Worm (Caenorhabditis elegans) whole organism, young adult: ENCODE data around the gene rfp-1.

Experiments used
- B0261.1 ChIP-seq: sonication (generic microtip); optimal IDR thresholded peaks from 2 replicates; lab custom pipeline; 2016; ENCODE audit warnings: mild to moderate bottlenecking, missing genetic modification characterization, moderate library complexity, missing compliant biosample characterization
- B0336.3 ChIP-seq: fragments of 200-800 bp; sonication (Bioruptor generic); IDR thresholded peaks from 2 replicates; pipeline ENCODE4 v1.3.6; 2022; ENCODE audit warnings: missing genetic modification characterization, missing compliant biosample characterization
- egrh-3 ChIP-seq: fragments of 200-800 bp; sonication (Bioruptor generic); IDR thresholded peaks from 2 replicates; pipeline ENCODE4 v1.3.6; 2022; ENCODE audit warnings: missing genetic modification reagents, missing genetic modification characterization, missing compliant biosample characterization
- let-526 ChIP-seq: fragments of 200-800 bp; sonication (Bioruptor generic); IDR thresholded peaks from 2 replicates; pipeline ENCODE4 v1.3.6; 2022; ENCODE audit warnings: missing genetic modification reagents, missing genetic modification characterization, missing compliant biosample characterization
- mcd-1 ChIP-seq: fragments of 200-800 bp; sonication (Bioruptor generic); IDR thresholded peaks from 2 replicates; pipeline ENCODE4 v1.3.6; 2022; ENCODE audit warnings: missing genetic modification reagents, missing genetic modification characterization, missing compliant biosample characterization
- nfya-1 ChIP-seq: sonication (generic microtip); optimal IDR thresholded peaks from 2 replicates; lab custom pipeline; 2017; ENCODE audit warnings: antibody characterized with exemption, missing compliant biosample characterization, missing genetic modification characterization, borderline replicate concordance; ENCODE audit not compliant: insufficient read depth
- nfya-2 ChIP-seq: fragments of 200-800 bp; sonication (Bioruptor generic); IDR thresholded peaks from 2 replicates; pipeline ENCODE4 v1.3.6; 2022; ENCODE audit warnings: missing genetic modification reagents, missing genetic modification characterization, missing compliant biosample characterization
- sdz-38 ChIP-seq: sonication (generic microtip); optimal IDR thresholded peaks from 2 replicates; lab custom pipeline; 2016; ENCODE audit warnings: missing genotype, missing genetic modification characterization, missing compliant biosample characterization
- snpc-1.3 ChIP-seq: sonication (generic microtip); optimal IDR thresholded peaks from 2 replicates; lab custom pipeline; 2017; ENCODE audit warnings: missing genetic modification characterization, mild to moderate bottlenecking, missing compliant biosample characterization, antibody characterized with exemption, moderate library complexity, missing genotype, missing genetic modification reagents; ENCODE audit not compliant: insufficient read depth
- ztf-25 ChIP-seq: fragments of 200-800 bp; sonication (Bioruptor generic); IDR thresholded peaks from 2 replicates; pipeline ENCODE4 v1.3.6; 2022; ENCODE audit warnings: missing genetic modification reagents, missing genetic modification characterization, missing compliant biosample characterization

DNA sequence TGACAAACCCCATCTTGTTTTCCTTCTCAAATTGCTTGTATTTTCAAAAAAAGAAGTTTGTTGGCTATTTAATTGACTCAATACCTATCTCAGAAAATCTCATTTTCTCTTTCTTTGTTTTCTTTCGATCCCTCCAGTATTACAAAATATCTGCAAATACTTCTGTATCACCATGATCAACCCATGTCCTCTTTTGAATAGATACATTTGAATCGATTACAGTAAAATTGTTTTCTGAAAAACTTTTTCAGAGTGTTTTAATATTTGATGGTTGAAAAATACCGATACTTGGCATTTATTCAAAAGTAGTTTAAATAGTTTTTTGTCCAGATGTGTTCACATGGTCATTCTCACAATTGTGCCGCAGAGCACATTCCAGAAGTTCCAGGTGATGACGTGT, 50.7 kb downstream of the rfp-1 start, which contains the start of gene ZK353.9:
- no peak for TF ChIP-seq nfya-2 (GFP tag; lab: Robert Waterston, UW)
- no peak for TF ChIP-seq egrh-3 (GFP tag; lab: Robert Waterston, UW)
- TF ChIP-seq ztf-25 (GFP tag; lab: Robert Waterston, UW) = no peak
- TF ChIP-seq let-526 (GFP tag; lab: Robert Waterston, UW) = no peak
- TF ChIP-seq sdz-38 (tag; lab: Kevin White, UChicago) = no peak
- no peak for TF ChIP-seq snpc-1.3 (tag; lab: Kevin White, UChicago)
- TF ChIP-seq B0336.3 (GFP tag; lab: Robert Waterston, UW) = no peak
- no peak for TF ChIP-seq mcd-1 (GFP tag; lab: Robert Waterston, UW)
- TF ChIP-seq nfya-1 = no peak
- TF ChIP-seq B0261.1 (tag; lab: Kevin White, UChicago) = no peak
